Worm (Caenorhabditis elegans): ENCODE data around the gene Y57G11A.5.
"Not testable (repeated sequence)": the region's sequence is repeated elsewhere in the genome, so short reads cannot be mapped to it uniquely, and the experiment has no call there.

Gene Y57G11A.5

ce11 chrIV:14512405-14512804, at the start of gene Y57G11A.5:
Y57G11A.5 (minus strand) TSS chrIV:14512505.
- no peak for TF ChIP-seq unc-62 (GFP tag; optimal IDR thresholded peaks at IDR 0.05)

DNA sequence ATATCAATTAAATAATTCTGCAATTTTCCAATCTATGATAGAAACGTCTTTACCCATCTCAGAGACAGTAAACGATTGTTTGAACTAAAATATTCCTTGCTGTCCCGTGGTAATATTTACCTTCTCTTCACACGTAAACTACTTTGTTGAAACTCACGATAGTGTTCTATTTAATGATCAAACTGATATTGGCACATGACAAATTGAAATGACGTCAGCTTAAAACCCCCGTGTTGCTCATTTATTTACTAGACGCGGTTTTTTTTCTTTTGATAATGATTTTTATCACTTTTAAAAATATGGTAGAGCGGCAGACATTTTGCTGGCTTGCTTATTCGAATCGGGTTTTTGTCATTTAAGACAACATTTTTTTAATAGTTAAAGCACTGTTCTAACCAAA, 49.4 kb upstream of the Y57G11A.5 start:
- no peak for TF ChIP-seq unc-62 (GFP tag; optimal IDR thresholded peaks at IDR 0.05)

DNA sequence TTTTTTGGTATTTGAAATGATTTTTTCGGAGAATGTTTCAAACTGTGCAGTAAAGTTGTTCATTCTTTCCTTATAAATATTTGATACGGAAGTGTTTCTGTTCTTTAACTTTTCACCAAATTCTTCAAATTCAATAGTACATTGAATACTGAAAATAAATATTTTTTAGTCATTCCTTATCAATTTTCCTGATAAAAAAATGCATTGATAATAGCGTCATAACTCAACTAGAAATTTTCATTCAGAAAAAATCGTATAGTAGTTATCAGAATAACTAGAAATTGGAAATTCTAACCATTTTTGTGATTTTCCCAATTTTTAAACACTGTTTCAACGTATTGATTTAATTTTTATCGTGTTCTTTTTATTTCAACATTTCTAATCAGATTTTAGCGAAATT, 47.0 kb upstream of the Y57G11A.5 start:
- no peak for TF ChIP-seq unc-62 (GFP tag; optimal IDR thresholded peaks at IDR 0.05)

ce11 chrIV:14557642-14558041, 45.3 kb upstream of the Y57G11A.5 start:
- no peak for TF ChIP-seq unc-62 (GFP tag; optimal IDR thresholded peaks at IDR 0.05)

DNA sequence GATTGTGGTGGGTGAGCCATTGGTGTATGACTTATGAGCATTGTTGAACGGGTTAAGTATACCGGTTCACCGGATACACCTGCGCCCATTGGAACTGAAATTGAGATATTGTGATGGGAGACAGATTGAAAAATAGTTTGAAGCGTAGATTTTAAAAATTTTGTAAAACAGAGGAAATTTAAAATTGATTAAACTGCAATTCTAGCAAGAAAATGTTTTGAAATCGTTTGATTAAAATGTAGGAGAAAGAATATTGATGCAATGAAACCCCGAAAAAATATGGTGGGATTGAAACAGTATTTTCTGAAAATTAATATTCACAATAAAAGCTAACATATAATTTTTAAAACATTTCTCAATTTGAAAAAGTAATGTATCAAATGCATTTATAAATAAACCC, 42.5 kb upstream of the Y57G11A.5 start, which contains the start of gene Y57G11B.6:
TSS of gene Y57G11B.6 (minus strand) at position 101 of the 400 bp plus-strand sequence.
- no peak for TF ChIP-seq unc-62 (GFP tag; optimal IDR thresholded peaks at IDR 0.05)

- TF ChIP-seq unc-62 (GFP tag; optimal IDR thresholded peaks at IDR 0.05): not testable (repeated sequence)
These were observed 39.6 kb upstream of the Y57G11A.5 start, which contains the start of gene pals-30 for ce11 chrIV:14551870-14552269. pals-30 (minus strand) TSS chrIV:14551970.

- TF ChIP-seq unc-62 (GFP tag; optimal IDR thresholded peaks at IDR 0.05): no peak
These were observed 37.0 kb upstream of the Y57G11A.5 start, which contains the start of gene T27E7.9 for ce11 chrIV:14549308-14549707. T27E7.9 (minus strand) TSS chrIV:14549408.

ce11 chrIV:14547292-14547691, 35.0 kb upstream of the Y57G11A.5 start:
- no peak for TF ChIP-seq unc-62 (GFP tag; optimal IDR thresholded peaks at IDR 0.05)

DNA sequence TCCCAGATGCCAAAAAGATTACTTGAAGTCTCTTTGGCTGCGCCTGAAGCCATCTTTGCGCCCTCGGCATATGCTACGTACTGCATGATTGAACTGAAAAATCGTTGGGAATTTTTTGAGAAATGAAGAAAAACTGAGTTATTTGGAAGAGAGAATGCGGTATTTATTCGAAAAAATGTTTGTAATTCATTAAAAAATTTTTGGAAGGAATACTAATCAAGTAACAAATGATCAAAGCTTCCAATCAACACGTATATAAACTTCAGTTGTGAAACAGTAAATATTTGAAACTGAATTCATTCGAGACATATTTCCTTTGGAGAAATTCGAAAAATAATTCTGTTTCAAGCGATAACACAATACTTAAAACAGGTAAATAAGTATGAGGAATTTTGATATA, 30.2 kb upstream of the Y57G11A.5 start, which contains the start of gene pals-29:
TSS of gene pals-29 (minus strand) at position 101 of the 400 bp plus-strand sequence.
- TF ChIP-seq unc-62 (GFP tag; optimal IDR thresholded peaks at IDR 0.05): no peak

DNA sequence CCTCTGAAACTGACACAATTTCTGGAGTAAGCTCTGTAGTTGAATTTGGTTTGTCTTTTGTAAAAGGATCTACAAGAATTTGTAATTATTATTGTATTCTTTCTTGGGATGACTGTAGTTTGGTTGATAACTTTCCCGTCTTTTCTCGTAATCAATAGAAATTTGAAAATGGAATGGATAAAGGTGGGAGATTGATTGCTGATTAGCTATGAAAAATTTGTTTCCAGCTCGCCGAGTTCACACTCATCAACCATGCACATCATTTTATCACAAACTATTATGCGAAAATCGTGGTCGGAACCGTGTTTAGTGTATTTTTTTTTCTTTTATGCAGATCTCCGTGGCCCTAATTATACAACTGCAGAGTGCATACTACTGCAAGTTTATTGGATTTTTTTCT, 24.6 kb upstream of the Y57G11A.5 start, which contains the start of gene T27E7.5:
TSS of gene T27E7.5 (plus strand) at position 253 of the 400 bp plus-strand sequence.
- no peak for TF ChIP-seq unc-62 (GFP tag; optimal IDR thresholded peaks at IDR 0.05)

ce11 chrIV:14534967-14535366, 22.7 kb upstream of the Y57G11A.5 start, which contains the start of gene T27E7.4:
T27E7.4 (minus strand) TSS chrIV:14535067.
- no peak for TF ChIP-seq unc-62 (GFP tag; optimal IDR thresholded peaks at IDR 0.05)

DNA sequence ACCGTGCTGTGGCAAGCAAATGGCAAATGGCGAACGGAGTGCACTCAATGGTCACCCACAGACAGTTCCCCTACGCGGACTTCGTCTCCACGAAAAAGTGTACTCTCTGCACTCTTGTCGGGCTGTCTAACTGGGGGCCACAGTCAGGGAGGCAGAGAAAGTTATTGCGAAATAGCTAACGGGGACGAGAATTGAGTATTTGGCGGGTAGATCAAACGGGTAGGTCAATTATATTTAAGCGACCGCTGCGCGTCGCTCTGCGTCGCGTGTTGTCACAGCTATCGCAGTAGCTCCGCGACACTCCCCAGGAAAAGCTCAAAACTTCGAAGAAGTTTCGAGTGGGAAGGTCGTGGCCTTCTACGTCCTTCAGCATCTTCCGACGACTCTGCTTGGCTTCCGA, 20.1 kb upstream of the Y57G11A.5 start:
- no peak for TF ChIP-seq unc-62 (GFP tag; optimal IDR thresholded peaks at IDR 0.05)

- no peak for TF ChIP-seq unc-62 (GFP tag; optimal IDR thresholded peaks at IDR 0.05)
These were observed 17.7 kb upstream of the Y57G11A.5 start for ce11 chrIV:14530031-14530430.

DNA sequence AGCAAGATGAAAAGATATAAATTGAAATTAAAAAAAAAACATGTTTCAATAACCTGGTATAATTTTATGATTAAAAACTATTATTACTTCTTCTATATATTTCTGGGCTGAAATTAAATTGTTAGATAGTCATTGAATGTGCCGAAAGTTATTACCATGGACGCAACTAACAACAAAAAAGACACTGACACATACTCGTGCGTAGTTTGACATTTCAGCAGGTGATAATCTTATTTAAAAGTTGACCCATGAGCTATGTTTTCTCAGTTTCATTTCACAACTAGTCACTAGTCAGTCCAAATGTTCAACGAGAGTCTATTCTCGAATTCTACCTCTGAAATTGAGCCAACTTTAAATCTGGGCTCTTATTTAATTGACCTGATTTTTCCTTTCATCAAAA, 16.4 kb upstream of the Y57G11A.5 start, which contains the start of gene T27E7.3:
TSS of gene T27E7.3 (plus strand) at position 301 of the 400 bp plus-strand sequence.
- no peak for TF ChIP-seq unc-62 (GFP tag; optimal IDR thresholded peaks at IDR 0.05)

ce11 chrIV:14523568-14523967, 11.3 kb upstream of the Y57G11A.5 start, which contains the start of gene srh-63:
srh-63 (plus strand) TSS chrIV:14523868.
- TF ChIP-seq unc-62 (GFP tag; optimal IDR thresholded peaks at IDR 0.05): no peak

- no peak for TF ChIP-seq unc-62 (GFP tag; optimal IDR thresholded peaks at IDR 0.05)
These were observed 7.1 kb upstream of the Y57G11A.5 start, which contains the start of the genes Y57G11A.2 and T27E7.1 for ce11 chrIV:14519423-14519822. Y57G11A.2 (minus strand) TSS chrIV:14519523. T27E7.1 (plus strand) TSS chrIV:14519759.

ce11 chrIV:14515162-14515561, 2.9 kb upstream of the Y57G11A.5 start:
- no peak for TF ChIP-seq unc-62 (GFP tag; optimal IDR thresholded peaks at IDR 0.05)

DNA sequence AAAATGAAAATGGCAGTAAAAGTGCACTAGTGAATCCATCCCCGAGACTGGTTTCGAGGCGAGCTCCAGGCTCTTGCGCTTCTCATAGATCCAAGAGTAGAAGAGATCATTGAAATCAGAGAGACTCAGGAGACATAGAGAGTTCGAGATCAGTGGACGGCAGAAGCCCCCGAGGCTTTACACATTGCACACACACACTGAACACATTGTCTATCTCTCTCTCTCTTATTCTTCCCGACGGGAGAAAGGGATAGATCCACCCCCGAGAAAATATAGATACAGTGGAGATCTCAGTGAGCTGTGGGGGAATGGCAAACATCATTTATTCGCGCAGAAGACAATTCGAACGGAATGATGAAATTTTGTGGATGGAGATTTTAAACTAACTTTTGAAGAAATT, 5.3 kb downstream of the Y57G11A.5 start:
- no peak for TF ChIP-seq unc-62 (GFP tag; optimal IDR thresholded peaks at IDR 0.05)
